Worm (Caenorhabditis elegans) whole organism, L2 larva: Measurements from ENCODE around the gene F49C12.6.

Experiments used
- C34F6.9 ChIP-seq: fragments of 150-350 bp; optimal IDR thresholded peaks from 2 replicates; lab custom pipeline; 2014; ENCODE audit warnings: missing biosample characterization, missing genetic modification characterization
- F13H6.1 ChIP-seq: sonication (generic microtip); optimal IDR thresholded peaks from 2 replicates; lab custom pipeline; 2016; ENCODE audit warnings: missing genetic modification characterization, missing compliant biosample characterization
- R02D3.7 ChIP-seq: fragments of 150-350 bp; optimal IDR thresholded peaks from 2 replicates; lab custom pipeline; 2014; ENCODE audit warnings: missing biosample characterization, missing genetic modification characterization
- Y55F3AM.14 ChIP-seq: fragments of 200-800 bp; sonication (Bioruptor generic); optimal IDR thresholded peaks from 2 replicates; lab custom pipeline; 2018; ENCODE audit warnings: mild to moderate bottlenecking, missing genetic modification characterization, missing compliant biosample characterization
- alr-1 ChIP-seq: fragments of 150-350 bp; optimal IDR thresholded peaks from 2 replicates; lab custom pipeline; 2014; ENCODE audit warnings: missing biosample characterization, missing genetic modification characterization
- aly-2 ChIP-seq: fragments of 150-350 bp; optimal IDR thresholded peaks from 2 replicates; lab custom pipeline; 2014; ENCODE audit warnings: missing biosample characterization, missing genetic modification characterization
- ama-1 ChIP-seq: fragments of 150-350 bp; optimal IDR thresholded peaks from 2 replicates; lab custom pipeline; 2018; ENCODE audit warnings: inconsistent platforms
- blmp-1 ChIP-seq: sonication (generic microtip); optimal IDR thresholded peaks from 2 replicates; lab custom pipeline; 2017; ENCODE audit warnings: missing genetic modification characterization, mild to moderate bottlenecking, missing compliant biosample characterization, antibody characterized with exemption, moderate library complexity; ENCODE audit not compliant: insufficient read depth
- ceh-16 ChIP-seq: fragments of 150-350 bp; optimal IDR thresholded peaks from 2 replicates; lab custom pipeline; 2014; ENCODE audit warnings: missing biosample characterization, missing genetic modification characterization
- ceh-82 ChIP-seq: fragments of 150-350 bp; optimal IDR thresholded peaks from 2 replicates; lab custom pipeline; 2014; ENCODE audit warnings: missing biosample characterization, missing genetic modification characterization
- crh-2 ChIP-seq: sonication (generic microtip); optimal IDR thresholded peaks from 2 replicates; lab custom pipeline; 2017; ENCODE audit warnings: missing biosample characterization, missing genetic modification characterization
- egl-27 ChIP-seq: sonication (generic microtip); optimal IDR thresholded peaks from 3 replicates; lab custom pipeline; 2017; ENCODE audit warnings: missing biosample characterization, missing genetic modification reagents, missing genetic modification characterization
- elt-1 ChIP-seq: fragments of 150-350 bp; optimal IDR thresholded peaks from 2 replicates; lab custom pipeline; 2014; ENCODE audit warnings: missing biosample characterization, missing genetic modification characterization
- fos-1 ChIP-seq: fragments of 150-350 bp; optimal IDR thresholded peaks from 2 replicates; lab custom pipeline; 2014; ENCODE audit warnings: missing biosample characterization, missing genetic modification characterization
- gmeb-1 ChIP-seq: fragments of 150-350 bp; optimal IDR thresholded peaks from 2 replicates; lab custom pipeline; 2014; ENCODE audit warnings: missing biosample characterization, missing genetic modification characterization
- lin-11 ChIP-seq: fragments of 150-350 bp; sonication (generic microtip); optimal IDR thresholded peaks from 2 replicates; lab custom pipeline; 2014; ENCODE audit warnings: missing biosample characterization, missing genetic modification characterization, inconsistent platforms, mixed read lengths
- lin-13 ChIP-seq: fragments of 150-350 bp; optimal IDR thresholded peaks from 2 replicates; lab custom pipeline; 2014; ENCODE audit warnings: missing biosample characterization, missing genetic modification reagents, missing genetic modification characterization
- lsy-2 ChIP-seq, 2 experiments: fragments of 150-350 bp in 1 of 2; sonication (generic microtip) in 1 of 2; optimal IDR thresholded peaks; 2 replicates each; lab custom pipeline; 2014 to 2017; ENCODE audit warnings: missing biosample characterization in 2 of 2, missing genetic modification characterization in 2 of 2
- mab-5 ChIP-seq: fragments of 150-350 bp; optimal IDR thresholded peaks from 2 replicates; lab custom pipeline; 2014; ENCODE audit warnings: missing biosample characterization, missing genetic modification characterization
- mbf-1 ChIP-seq: sonication (generic microtip); optimal IDR thresholded peaks from 2 replicates; lab custom pipeline; 2017; ENCODE audit warnings: missing biosample characterization, missing genetic modification characterization
- mdl-1 ChIP-seq, 2 experiments: fragments of 150-350 bp in 1 of 2; sonication (generic microtip) in 1 of 2; optimal IDR thresholded peaks; 2 replicates each; lab custom pipeline; 2017; ENCODE audit warnings: missing biosample characterization in 2 of 2, missing genetic modification characterization in 2 of 2
- nhr-10 ChIP-seq: sonication (generic microtip); optimal IDR thresholded peaks from 2 replicates; lab custom pipeline; 2017; ENCODE audit warnings: missing biosample characterization, missing genetic modification characterization
- nhr-11 ChIP-seq: fragments of 150-350 bp; optimal IDR thresholded peaks from 2 replicates; lab custom pipeline; 2014; ENCODE audit warnings: missing biosample characterization, missing genetic modification characterization
- nhr-12 ChIP-seq: fragments of 150-350 bp; optimal IDR thresholded peaks from 2 replicates; lab custom pipeline; 2014; ENCODE audit warnings: missing biosample characterization, missing genetic modification characterization
- nhr-129 ChIP-seq: fragments of 150-350 bp; optimal IDR thresholded peaks from 2 replicates; lab custom pipeline; 2014; ENCODE audit warnings: missing biosample characterization, missing genetic modification characterization
- nhr-21 ChIP-seq: fragments of 150-350 bp; optimal IDR thresholded peaks from 2 replicates; lab custom pipeline; 2014; ENCODE audit warnings: missing biosample characterization, missing genetic modification characterization
- nhr-237 ChIP-seq: fragments of 150-350 bp; optimal IDR thresholded peaks from 2 replicates; lab custom pipeline; 2014; ENCODE audit warnings: missing biosample characterization, missing genetic modification characterization
- nhr-25 ChIP-seq: fragments of 150-350 bp; sonication (generic microtip); optimal IDR thresholded peaks from 3 replicates; lab custom pipeline; 2014; ENCODE audit warnings: missing biosample characterization, missing genetic modification characterization
- nhr-6 ChIP-seq: fragments of 150-350 bp; optimal IDR thresholded peaks from 2 replicates; lab custom pipeline; 2014; ENCODE audit warnings: missing biosample characterization, missing genetic modification characterization
- nhr-77 ChIP-seq: fragments of 150-350 bp; optimal IDR thresholded peaks from 2 replicates; lab custom pipeline; 2014; ENCODE audit warnings: missing biosample characterization, missing genetic modification characterization
- peb-1 ChIP-seq: fragments of 150-350 bp; optimal IDR thresholded peaks from 2 replicates; lab custom pipeline; 2014; ENCODE audit warnings: missing biosample characterization, missing genetic modification characterization
- sem-4 ChIP-seq: fragments of 150-350 bp; optimal IDR thresholded peaks from 2 replicates; lab custom pipeline; 2014; ENCODE audit warnings: missing biosample characterization, missing genetic modification reagents, missing genetic modification characterization
- skn-1 ChIP-seq: sonication (generic microtip); optimal IDR thresholded peaks from 2 replicates; lab custom pipeline; 2017; ENCODE audit warnings: missing biosample characterization, missing genetic modification characterization
- sma-3 ChIP-seq: sonication (generic microtip); optimal IDR thresholded peaks from 2 replicates; lab custom pipeline; 2016; ENCODE audit warnings: missing genetic modification reagents, missing genetic modification characterization, missing compliant biosample characterization
- sma-9 ChIP-seq, 2 experiments: fragments of 150-350 bp in 1 of 2; sonication (generic microtip) in 1 of 2; optimal IDR thresholded peaks; 2 replicates each; lab custom pipeline; 2014 to 2016; ENCODE audit warnings: missing genetic modification characterization in 2 of 2, mild to moderate bottlenecking in 1 of 2, missing biosample characterization in 1 of 2, missing compliant biosample characterization in 1 of 2, missing genetic modification reagents in 1 of 2, moderate library complexity in 1 of 2
- unc-55 ChIP-seq: fragments of 150-350 bp; sonication (generic microtip); optimal IDR thresholded peaks from 3 replicates; lab custom pipeline; 2014; ENCODE audit warnings: missing biosample characterization, missing genetic modification reagents, missing genetic modification characterization
- unc-62 ChIP-seq: fragments of 150-350 bp; optimal IDR thresholded peaks from 2 replicates; lab custom pipeline; 2014; ENCODE audit warnings: missing biosample characterization, missing genetic modification reagents, missing genetic modification characterization
- ztf-1 ChIP-seq: fragments of 200-800 bp; sonication (Bioruptor generic); conservative IDR thresholded peaks from 2 replicates; pipeline ENCODE4 v1.3.6; 2022; ENCODE audit warnings: missing genetic modification characterization, missing compliant biosample characterization
- ztf-11 ChIP-seq: sonication (generic microtip); optimal IDR thresholded peaks from 2 replicates; lab custom pipeline; 2017; ENCODE audit warnings: missing biosample characterization, missing genetic modification characterization
- ztf-4 ChIP-seq: fragments of 150-350 bp; optimal IDR thresholded peaks from 2 replicates; lab custom pipeline; 2014; ENCODE audit warnings: missing biosample characterization, missing genetic modification characterization

F49C12.6 gene

ce11 chrIV:9262295-9262694 is 46.6 kb downstream of the F49C12.6 start:
- TF ChIP-seq nhr-12 (tag; lab: Kevin White, UChicago) (no peak), egl-27 (no peak), nhr-21 (tag; lab: Kevin White, UChicago) (no peak), R02D3.7 (tag; lab: Kevin White, UChicago) (no peak), skn-1 (tag; lab: Kevin White, UChicago) (no peak), nhr-77 (tag; lab: Kevin White, UChicago) (no peak), lsy-2 (tag; optimal IDR thresholded peaks at IDR 0.05; lab: Kevin White, UChicago) (no peak), mdl-1 (tag; optimal IDR thresholded peaks at IDR 0.05; lab: Kevin White, UChicago) (no peak), ceh-82 (tag; lab: Kevin White, UChicago) (no peak), gmeb-1 (tag; lab: Kevin White, UChicago) (no peak), ztf-4 (no peak), mbf-1 (tag; lab: Kevin White, UChicago) (no peak), fos-1 (tag; lab: Kevin White, UChicago) (no peak), elt-1 (tag; lab: Kevin White, UChicago) (no peak), sma-3 (GFP tag; lab: Kevin White, UChicago) (no peak), nhr-129 (tag; lab: Kevin White, UChicago) (no peak)

- TF ChIP-seq lin-13 (GFP tag; lab: Kevin White, UChicago) (no peak), Y55F3AM.14 (GFP tag; lab: Kevin White, UChicago) (no peak)
Observed at ce11 chrIV:9261687-9262086, 47.2 kb downstream of the F49C12.6 start, which contains the start of gene col-120. Gene col-120, minus strand, starts transcription at chrIV:9261787.

ce11 chrIV:9260826-9261225 is 48.0 kb downstream of the F49C12.6 start:
- TF ChIP-seq ztf-4 (no peak), mab-5 (tag; lab: Kevin White, UChicago) (no peak), ztf-1 (GFP tag; lab: Robert Waterston, UW) (no peak), lsy-2 (tag; optimal IDR thresholded peaks at IDR 0.05; lab: Kevin White, UChicago) (no peak), lin-11 (tag; lab: Kevin White, UChicago) (no peak), F13H6.1 (tag; lab: Kevin White, UChicago) (no peak), skn-1 (tag; lab: Kevin White, UChicago) (no peak), sem-4 (tag; lab: Kevin White, UChicago) (no peak), nhr-77 (tag; lab: Kevin White, UChicago) (no peak), unc-62 (GFP tag; lab: Kevin White, UChicago) (no peak), ama-1 (lab: Kevin White, UChicago) (no peak), crh-2 (tag; lab: Kevin White, UChicago) (no peak)

- no peak for TF ChIP-seq nhr-25 (tag; lab: Kevin White, UChicago)
- peak; percentile 66 for TF ChIP-seq C34F6.9 (tag; lab: Kevin White, UChicago)
- TF ChIP-seq peb-1 (tag; lab: Kevin White, UChicago): no peak
- TF ChIP-seq unc-55 (GFP tag; lab: Kevin White, UChicago): peak; percentile 60
- peak; percentile 15 for TF ChIP-seq sma-9 (GFP tag; optimal IDR thresholded peaks at IDR 0.05; lab: Kevin White, UChicago)
- no peak for TF ChIP-seq sma-9 (tag; optimal IDR thresholded peaks at IDR 0.05; lab: Kevin White, UChicago)
- peak; percentile 2 for TF ChIP-seq nhr-129 (tag; lab: Kevin White, UChicago)
- no peak for TF ChIP-seq alr-1
- no peak for TF ChIP-seq nhr-237
- no peak for TF ChIP-seq lsy-2 (tag; optimal IDR thresholded peaks at IDR 0.05; lab: Kevin White, UChicago)
- no peak for TF ChIP-seq nhr-12 (tag; lab: Kevin White, UChicago)
- TF ChIP-seq nhr-11 (tag; lab: Kevin White, UChicago): no peak
- TF ChIP-seq nhr-6 (tag; lab: Kevin White, UChicago): no peak
- no peak for TF ChIP-seq blmp-1 (tag; lab: Kevin White, UChicago)
- peak; percentile 44 for TF ChIP-seq gmeb-1 (tag; lab: Kevin White, UChicago)
- TF ChIP-seq ceh-16 (tag; lab: Kevin White, UChicago): no peak
- TF ChIP-seq aly-2 (tag; lab: Kevin White, UChicago): no peak
- TF ChIP-seq nhr-10 (tag; lab: Kevin White, UChicago): no peak
- no peak for TF ChIP-seq ztf-11 (tag; lab: Kevin White, UChicago)
- TF ChIP-seq lin-13 (GFP tag; lab: Kevin White, UChicago): no peak
- TF ChIP-seq mdl-1 (tag; optimal IDR thresholded peaks at IDR 0.05; lab: Kevin White, UChicago): no peak
- TF ChIP-seq lin-11 (tag; lab: Kevin White, UChicago): no peak
Observed at ce11 chrIV:9260334-9260733, 48.5 kb downstream of the F49C12.6 start.
